Worm (Caenorhabditis elegans) whole organism, midembryonic: Measurements from ENCODE around the gene ZC262.7.

ENCODE experiments used
- T22C8.4 ChIP-seq: fragments of 200-800 bp; sonication (Bioruptor generic); IDR thresholded peaks from 2 replicates; pipeline ENCODE4 v1.3.6; 2022; ENCODE audit warnings: missing genetic modification characterization, missing compliant biosample characterization
- cog-1 ChIP-seq: sonication (generic microtip); optimal IDR thresholded peaks from 2 replicates; lab custom pipeline; 2016; ENCODE audit warnings: missing genetic modification characterization, missing compliant biosample characterization
- flt-1 ChIP-seq: fragments of 200-800 bp; sonication (Bioruptor generic); IDR thresholded peaks from 2 replicates; pipeline ENCODE4 v1.3.6; 2022; ENCODE audit warnings: missing genetic modification characterization, missing compliant biosample characterization
- klf-2 ChIP-seq: fragments of 200-800 bp; sonication (Bioruptor generic); conservative IDR thresholded peaks from 2 replicates; pipeline ENCODE4 v1.3.6; 2022; ENCODE audit warnings: missing genetic modification reagents, missing genetic modification characterization, missing compliant biosample characterization
- tab-1 ChIP-seq: fragments of 200-800 bp; sonication (Bioruptor generic); IDR thresholded peaks from 2 replicates; pipeline ENCODE4 v1.3.6; 2022; ENCODE audit warnings: missing genetic modification characterization, missing compliant biosample characterization
- ztf-23 ChIP-seq: fragments of 200-800 bp; sonication (Bioruptor generic); IDR thresholded peaks from 2 replicates; pipeline ENCODE4 v1.3.6; 2022; ENCODE audit warnings: missing genetic modification reagents, missing genetic modification characterization, missing compliant biosample characterization

DNA sequence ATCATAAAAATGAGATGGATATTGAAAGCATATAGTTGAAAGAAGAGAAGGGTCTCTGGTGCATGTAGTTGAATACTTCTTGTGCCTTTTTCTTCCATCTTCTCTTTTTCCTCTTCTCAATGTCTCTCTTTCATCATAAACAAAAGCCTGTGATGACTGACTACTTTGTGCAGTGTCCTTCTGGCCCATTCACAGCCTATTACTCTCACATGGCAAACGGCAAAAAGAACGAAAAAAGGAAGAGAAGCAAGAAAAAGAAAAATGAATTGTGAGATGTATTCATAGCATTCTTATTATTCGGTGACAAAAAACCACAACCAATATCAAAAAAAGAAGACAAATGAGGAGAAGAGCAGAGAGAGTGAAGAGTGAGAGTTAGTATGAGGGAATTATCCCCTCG, 22.9 kb downstream of the ZC262.7 start:
- no peak for TF ChIP-seq ztf-23 (GFP tag; lab: Robert Waterston, UW)
- TF ChIP-seq flt-1 (GFP tag; lab: Robert Waterston, UW) = no peak
- no peak for TF ChIP-seq cog-1 (tag; lab: Kevin White, UChicago)
- no peak for TF ChIP-seq T22C8.4 (GFP tag; lab: Robert Waterston, UW)
- TF ChIP-seq tab-1 (GFP tag; lab: Robert Waterston, UW) = no peak
- TF ChIP-seq klf-2 (GFP tag; lab: Robert Waterston, UW) = no peak
